Worm (Caenorhabditis elegans) whole organism, young adult: ENCODE results near the gene spp-10.
A peak's percentile ranks its signal among the peaks of the same experiment; 100 is the strongest.

ENCODE experiments used
- B0261.1 ChIP-seq: sonication (generic microtip); optimal IDR thresholded peaks from 2 replicates; lab custom pipeline; 2016; ENCODE audit warnings: mild to moderate bottlenecking, missing genetic modification characterization, moderate library complexity, missing compliant biosample characterization
- C06A6.2 ChIP-seq: fragments of 200-800 bp; sonication (Bioruptor generic); conservative IDR thresholded peaks from 2 replicates; pipeline ENCODE4 v1.3.6; 2022; ENCODE audit warnings: missing genetic modification characterization, missing compliant biosample characterization
- F55B11.4 ChIP-seq: sonication (generic microtip); optimal IDR thresholded peaks from 2 replicates; lab custom pipeline; 2016; ENCODE audit warnings: missing compliant biosample characterization, missing genetic modification characterization, borderline replicate concordance; ENCODE audit not compliant: insufficient read depth
- F57A8.1 ChIP-seq: fragments of 200-800 bp; sonication (Bioruptor generic); optimal IDR thresholded peaks from 2 replicates; lab custom pipeline; 2018; ENCODE audit warnings: mild to moderate bottlenecking, missing genetic modification characterization, moderate library complexity, missing compliant biosample characterization
- T26A5.8 ChIP-seq: sonication (generic microtip); optimal IDR thresholded peaks from 2 replicates; lab custom pipeline; 2016; ENCODE audit warnings: missing genetic modification characterization, missing compliant biosample characterization
- Y53G8AR.9 ChIP-seq: fragments of 200-800 bp; sonication (Bioruptor generic); conservative IDR thresholded peaks from 2 replicates; pipeline ENCODE4 v1.3.6; 2022; ENCODE audit warnings: missing genetic modification reagents, missing genetic modification characterization, missing compliant biosample characterization
- akir-1 ChIP-seq: fragments of 200-800 bp; sonication (Bioruptor generic); optimal IDR thresholded peaks from 2 replicates; lab custom pipeline; 2018; ENCODE audit warnings: mild to moderate bottlenecking, missing genetic modification characterization, moderate library complexity, missing compliant biosample characterization
- aptf-2 ChIP-seq: fragments of 200-800 bp; sonication (Bioruptor generic); conservative IDR thresholded peaks from 2 replicates; pipeline ENCODE4 v1.3.6; 2022; ENCODE audit warnings: missing genetic modification reagents, missing genetic modification characterization, missing compliant biosample characterization
- bed-1 ChIP-seq: fragments of 200-800 bp; sonication (Bioruptor generic); IDR thresholded peaks from 2 replicates; pipeline ENCODE4 v1.3.6; 2022; ENCODE audit warnings: missing genetic modification reagents, missing genetic modification characterization, missing compliant biosample characterization
- bed-2 ChIP-seq: fragments of 200-800 bp; sonication (Bioruptor generic); IDR thresholded peaks from 2 replicates; pipeline ENCODE4 v1.3.6; 2022; ENCODE audit warnings: missing genetic modification reagents, missing genetic modification characterization, missing compliant biosample characterization
- ccch-3 ChIP-seq: fragments of 200-800 bp; sonication (Bioruptor generic); optimal IDR thresholded peaks from 2 replicates; lab custom pipeline; 2018; ENCODE audit warnings: mild to moderate bottlenecking, missing genetic modification characterization, missing compliant biosample characterization
- ceh-27 ChIP-seq: fragments of 200-800 bp; sonication (Bioruptor generic); optimal IDR thresholded peaks from 2 replicates; lab custom pipeline; 2018; ENCODE audit warnings: mild to moderate bottlenecking, missing genetic modification characterization, moderate library complexity, missing compliant biosample characterization
- ceh-40 ChIP-seq: fragments of 200-800 bp; sonication (Bioruptor generic); IDR thresholded peaks from 2 replicates; pipeline ENCODE4 v1.3.6; 2022; ENCODE audit warnings: missing genetic modification characterization, missing compliant biosample characterization
- ceh-58 ChIP-seq: fragments of 200-800 bp; sonication (Bioruptor generic); IDR thresholded peaks from 2 replicates; pipeline ENCODE4 v1.3.6; 2022; ENCODE audit warnings: missing genetic modification characterization, missing compliant biosample characterization
- egrh-3 ChIP-seq: fragments of 200-800 bp; sonication (Bioruptor generic); IDR thresholded peaks from 2 replicates; pipeline ENCODE4 v1.3.6; 2022; ENCODE audit warnings: missing genetic modification reagents, missing genetic modification characterization, missing compliant biosample characterization
- hlh-26 ChIP-seq: fragments of 200-800 bp; sonication (Bioruptor generic); conservative IDR thresholded peaks from 2 replicates; pipeline ENCODE4 v1.3.6; 2022; ENCODE audit warnings: missing genetic modification reagents, missing genetic modification characterization, missing compliant biosample characterization
- hmg-20 ChIP-seq: fragments of 200-800 bp; sonication (Bioruptor generic); IDR thresholded peaks from 2 replicates; pipeline ENCODE4 v1.3.6; 2022; ENCODE audit warnings: missing genetic modification reagents, missing genetic modification characterization, missing compliant biosample characterization
- hsf-1 ChIP-seq: fragments of 200-800 bp; sonication (Bioruptor generic); IDR thresholded peaks from 2 replicates; pipeline ENCODE4 v1.3.6; 2022; ENCODE audit warnings: missing genetic modification reagents, missing genetic modification characterization, missing compliant biosample characterization
- let-607 ChIP-seq, 2 experiments: fragments of 200-800 bp in 1 of 2; sonication (Bioruptor generic) in 1 of 2; sonication (generic microtip) in 1 of 2; optimal IDR thresholded peaks; 2 replicates each; lab custom pipeline; 2016 to 2018; ENCODE audit warnings: mild to moderate bottlenecking in 2 of 2, missing compliant biosample characterization in 2 of 2, missing genetic modification characterization in 2 of 2, moderate library complexity in 2 of 2, missing genotype in 1 of 2
- lin-26 ChIP-seq: fragments of 200-800 bp; sonication (Bioruptor generic); IDR thresholded peaks from 2 replicates; pipeline ENCODE4 v1.3.6; 2022; ENCODE audit warnings: missing genetic modification reagents, missing genetic modification characterization, missing compliant biosample characterization
- lin-40 ChIP-seq: sonication (generic microtip); optimal IDR thresholded peaks from 2 replicates; lab custom pipeline; 2016; ENCODE audit warnings: missing genetic modification characterization, mild to moderate bottlenecking, missing compliant biosample characterization, missing genotype, missing genetic modification reagents
- lsl-1 ChIP-seq: fragments of 200-800 bp; sonication (Bioruptor generic); optimal IDR thresholded peaks from 2 replicates; lab custom pipeline; 2018; ENCODE audit warnings: mild to moderate bottlenecking, missing genetic modification characterization, moderate library complexity, missing compliant biosample characterization
- madf-8 ChIP-seq: fragments of 200-800 bp; sonication (Bioruptor generic); conservative IDR thresholded peaks from 2 replicates; pipeline ENCODE4 v1.3.6; 2022; ENCODE audit warnings: missing genetic modification reagents, missing genetic modification characterization, missing compliant biosample characterization
- mxl-1 ChIP-seq: sonication (generic microtip); optimal IDR thresholded peaks from 2 replicates; lab custom pipeline; 2016; ENCODE audit warnings: missing genetic modification characterization, missing compliant biosample characterization
- nfya-2 ChIP-seq: fragments of 200-800 bp; sonication (Bioruptor generic); IDR thresholded peaks from 2 replicates; pipeline ENCODE4 v1.3.6; 2022; ENCODE audit warnings: missing genetic modification reagents, missing genetic modification characterization, missing compliant biosample characterization
- nfyb-1 ChIP-seq: fragments of 200-800 bp; sonication (Bioruptor generic); IDR thresholded peaks from 2 replicates; pipeline ENCODE4 v1.3.6; 2022; ENCODE audit warnings: missing genetic modification reagents, missing genetic modification characterization, missing compliant biosample characterization
- nhr-120 ChIP-seq: fragments of 200-800 bp; sonication (Bioruptor generic); IDR thresholded peaks from 2 replicates; pipeline ENCODE4 v1.3.6; 2022; ENCODE audit warnings: missing genetic modification characterization, missing compliant biosample characterization
- pbrm-1 ChIP-seq: fragments of 200-800 bp; sonication (Bioruptor generic); IDR thresholded peaks from 2 replicates; pipeline ENCODE4 v1.3.6; 2022; ENCODE audit warnings: missing genetic modification reagents, missing genetic modification characterization, missing compliant biosample characterization
- sea-2 ChIP-seq: fragments of 200-800 bp; sonication (Bioruptor generic); IDR thresholded peaks from 2 replicates; pipeline ENCODE4 v1.3.6; 2022; ENCODE audit warnings: missing genetic modification characterization, missing compliant biosample characterization
- snpc-1.3 ChIP-seq: sonication (generic microtip); optimal IDR thresholded peaks from 2 replicates; lab custom pipeline; 2017; ENCODE audit warnings: missing genetic modification characterization, mild to moderate bottlenecking, missing compliant biosample characterization, antibody characterized with exemption, moderate library complexity, missing genotype, missing genetic modification reagents; ENCODE audit not compliant: insufficient read depth
- sptf-2 ChIP-seq: fragments of 200-800 bp; sonication (Bioruptor generic); optimal IDR thresholded peaks from 2 replicates; lab custom pipeline; 2018; ENCODE audit warnings: mild to moderate bottlenecking, missing genetic modification characterization, missing compliant biosample characterization
- zfh-2 ChIP-seq: fragments of 200-800 bp; sonication (Bioruptor generic); conservative IDR thresholded peaks from 2 replicates; pipeline ENCODE4 v1.3.6; 2022; ENCODE audit warnings: missing genetic modification reagents, missing genetic modification characterization, missing compliant biosample characterization
- zim-3 ChIP-seq: sonication (generic microtip); optimal IDR thresholded peaks from 2 replicates; lab custom pipeline; 2017; ENCODE audit warnings: mild to moderate bottlenecking, missing genetic modification characterization, moderate library complexity, missing compliant biosample characterization
- ztf-26 ChIP-seq: sonication (generic microtip); optimal IDR thresholded peaks from 2 replicates; lab custom pipeline; 2017; ENCODE audit warnings: missing genetic modification characterization, missing compliant biosample characterization
- ztf-3 ChIP-seq: fragments of 200-800 bp; sonication (Bioruptor generic); optimal IDR thresholded peaks from 2 replicates; lab custom pipeline; 2018; ENCODE audit warnings: mild to moderate bottlenecking, missing genetic modification characterization, missing compliant biosample characterization

Gene spp-10

ce11 chrIV:8487183-8487582 is 10.2 kb downstream of the spp-10 start, which contains the start of gene srlf-3:
Gene srlf-3, plus strand, starts transcription at chrIV:8487483.
- TF ChIP-seq sptf-2 (no peak), ccch-3 (no peak), C06A6.2 (no peak), akir-1 (GFP tag; lab: Kevin White, UChicago) (no peak), ceh-58 (GFP tag; lab: Robert Waterston, UW) (no peak), mxl-1 (tag; lab: Kevin White, UChicago) (no peak)

ce11 chrIV:8488043-8488442 is 11.1 kb downstream of the spp-10 start:
- no peak for TF ChIP-seq nfya-2 (GFP tag; lab: Robert Waterston, UW)
- TF ChIP-seq B0261.1 (tag; lab: Kevin White, UChicago), result no peak
- TF ChIP-seq zfh-2 (GFP tag; lab: Robert Waterston, UW), result 0 out of 2 replicates have a peak, but pooled peaks have one; percentile 25

ce11 chrIV:8489915-8490314 is 12.9 kb downstream of the spp-10 start, which contains the start of gene srlf-2:
Gene srlf-2, plus strand, starts transcription at chrIV:8490215.
- TF ChIP-seq bed-1 (GFP tag; lab: Robert Waterston, UW), result no peak
- no peak for TF ChIP-seq lsl-1 (GFP tag; lab: Kevin White, UChicago)
- TF ChIP-seq hmg-20 (GFP tag; lab: Robert Waterston, UW), result no peak
- TF ChIP-seq F55B11.4 (tag; lab: Kevin White, UChicago), result no peak
- TF ChIP-seq ztf-26 (tag; lab: Kevin White, UChicago), result no peak
- no peak for TF ChIP-seq nfyb-1 (GFP tag; lab: Robert Waterston, UW)
- TF ChIP-seq zim-3, result no peak
- TF ChIP-seq aptf-2, result no peak
- no peak for TF ChIP-seq pbrm-1 (GFP tag; lab: Robert Waterston, UW)
- TF ChIP-seq T26A5.8, result no peak
- TF ChIP-seq bed-2 (GFP tag; lab: Robert Waterston, UW), result no peak
- TF ChIP-seq F57A8.1, result no peak
- TF ChIP-seq sptf-2, result no peak
- TF ChIP-seq hlh-26 (GFP tag; lab: Robert Waterston, UW), result no peak
- no peak for TF ChIP-seq ztf-3
- TF ChIP-seq, all 124 proteins: peak for 0

ce11 chrIV:8492242-8492641 is 15.3 kb downstream of the spp-10 start, which contains the start of gene sru-7:
Gene sru-7, plus strand, starts transcription at chrIV:8492542.
- TF ChIP-seq lin-40 (tag; lab: Kevin White, UChicago) (no peak), snpc-1.3 (tag; lab: Kevin White, UChicago) (no peak), madf-8 (GFP tag; lab: Robert Waterston, UW) (no peak)
- TF ChIP-seq, all 124 proteins: peak for 0

- TF ChIP-seq zfh-2 (GFP tag; lab: Robert Waterston, UW) (no peak), ceh-27 (no peak), Y53G8AR.9 (GFP tag; lab: Robert Waterston, UW) (no peak), ceh-40 (GFP tag; lab: Robert Waterston, UW) (no peak), let-607 (tag; optimal IDR thresholded peaks at IDR 0.05; lab: Kevin White, UChicago) (no peak), nhr-120 (GFP tag; lab: Robert Waterston, UW) (no peak), lin-26 (GFP tag; lab: Robert Waterston, UW) (no peak), egrh-3 (GFP tag; lab: Robert Waterston, UW) (no peak), hsf-1 (no peak), sea-2 (GFP tag; lab: Robert Waterston, UW) (no peak), nfyb-1 (GFP tag; lab: Robert Waterston, UW) (no peak), zim-3 (no peak)
Observed at ce11 chrIV:8496263-8496662, 19.3 kb downstream of the spp-10 start, which contains the start of gene C28C12.12. Gene C28C12.12, minus strand, starts transcription at chrIV:8496363.
